Fruit fly (Drosophila melanogaster) Kc167 (cell line): Measurements from ENCODE around the gene CG7990.

Source experiments
- Myc ChIP-seq: fragments of >200 bp; optimal IDR thresholded peaks from 2 replicates; lab custom pipeline; 2017; ENCODE audit warnings: missing external identifiers
- Sin3A ChIP-seq: fragments of >200 bp; optimal IDR thresholded peaks from 2 replicates; lab custom pipeline; 2018; ENCODE audit warnings: missing external identifiers
- psq ChIP-seq: fragments of >200 bp; optimal IDR thresholded peaks from 2 replicates; lab custom pipeline; 2017; ENCODE audit warnings: missing external identifiers
- ttk ChIP-seq: sonication (Bioruptor generic); optimal IDR thresholded peaks from 2 replicates; lab custom pipeline; 2017; ENCODE audit warnings: missing external identifiers

DNA sequence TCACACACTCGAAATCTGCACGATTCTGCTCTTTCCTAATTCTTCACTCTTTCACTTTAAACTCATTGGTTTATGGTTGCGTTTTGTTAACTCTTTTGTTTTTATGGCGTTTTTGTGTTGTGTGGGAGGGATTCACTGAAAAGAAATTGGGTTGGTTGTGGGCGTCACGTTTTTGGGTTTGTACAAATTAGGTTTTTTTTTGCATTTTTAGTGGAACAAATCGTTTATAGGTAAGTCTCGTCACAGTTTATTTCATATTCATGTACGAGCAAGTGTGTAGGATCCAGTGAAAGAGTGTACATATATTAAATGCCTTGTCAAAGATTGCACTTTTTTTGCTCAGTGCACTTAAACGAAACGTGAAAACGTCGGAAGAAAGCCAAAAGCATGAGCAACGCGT lies 37.1 kb downstream of the CG7990 start:
- TF ChIP-seq Myc (lab: Kevin White, UChicago) (no peak), Sin3A (lab: Kevin White, UChicago) (no peak), psq (lab: Kevin White, UChicago) (no peak), ttk (lab: Kevin White, UChicago) (no peak)
